Worm (Caenorhabditis elegans): ENCODE results near the gene hil-2.
"Not testable (repeated sequence)": the region's sequence is repeated elsewhere in the genome, so short reads cannot be mapped to it uniquely, and the experiment has no call there.

The hil-2 gene

ce11 chrIV:6301764-6302163, 7.7 kb downstream of the hil-2 start, which contains the start of gene srv-26:
Gene srv-26 (minus strand): TSS chrIV:6301864.
- TF ChIP-seq R02D3.7 (tag; optimal IDR thresholded peaks at IDR 0.05) (no peak), nhr-129 (tag; optimal IDR thresholded peaks at IDR 0.05) (no peak), mab-5 (tag; optimal IDR thresholded peaks at IDR 0.05) (no peak), nhr-25 (tag; optimal IDR thresholded peaks at IDR 0.05) (no peak), lin-13 (GFP tag; optimal IDR thresholded peaks at IDR 0.05) (no peak)

ce11 chrIV:6303642-6304041, 9.6 kb downstream of the hil-2 start, which contains the start of gene srv-25:
Gene srv-25 (minus strand): TSS chrIV:6303742.
- TF ChIP-seq unc-39 (tag; optimal IDR thresholded peaks at IDR 0.05) (no peak), peb-1 (tag; optimal IDR thresholded peaks at IDR 0.05) (no peak), lin-11 (tag; optimal IDR thresholded peaks at IDR 0.05) (no peak), nhr-23 (tag; optimal IDR thresholded peaks at IDR 0.05) (no peak), ceh-16 (tag; optimal IDR thresholded peaks at IDR 0.05) (no peak), elt-1 (tag; optimal IDR thresholded peaks at IDR 0.05) (no peak), R02D3.7 (tag; optimal IDR thresholded peaks at IDR 0.05) (no peak), elt-3 (tag; optimal IDR thresholded peaks at IDR 0.05) (no peak), ztf-1 (GFP tag; conservative IDR thresholded peaks at IDR 0.05) (no peak), mbf-1 (tag; optimal IDR thresholded peaks at IDR 0.05) (no peak), mdl-1 (tag; optimal IDR thresholded peaks at IDR 0.05) (no peak)

- TF ChIP-seq ztf-1 (GFP tag; conservative IDR thresholded peaks at IDR 0.05) (no peak), nhr-21 (tag; optimal IDR thresholded peaks at IDR 0.05) (no peak), egl-27 (tag; optimal IDR thresholded peaks at IDR 0.05) (no peak), nhr-77 (tag; optimal IDR thresholded peaks at IDR 0.05) (no peak), nhr-25 (tag; optimal IDR thresholded peaks at IDR 0.05) (no peak), R02D3.7 (tag; optimal IDR thresholded peaks at IDR 0.05) (no peak), ztf-11 (tag; optimal IDR thresholded peaks at IDR 0.05) (no peak), alr-1 (tag; optimal IDR thresholded peaks at IDR 0.05) (no peak), lin-39 (tag; optimal IDR thresholded peaks at IDR 0.05) (no peak), unc-39 (tag; optimal IDR thresholded peaks at IDR 0.05) (no peak), aly-2 (tag; optimal IDR thresholded peaks at IDR 0.05) (no peak)
Observed at ce11 chrIV:6307439-6307838, 13.4 kb downstream of the hil-2 start, which contains the start of gene csp-2. Gene csp-2 (plus strand): TSS chrIV:6307739.

ce11 chrIV:6317357-6317756, 23.3 kb downstream of the hil-2 start, which contains the start of gene Y73B6BL.12:
Gene Y73B6BL.12 (minus strand): TSS chrIV:6317457.
- TF ChIP-seq ama-1 (optimal IDR thresholded peaks at IDR 0.05); sma-3 (GFP tag; optimal IDR thresholded peaks at IDR 0.05); mbf-1 (tag; optimal IDR thresholded peaks at IDR 0.05): not testable (repeated sequence)

- TF ChIP-seq elt-3 (tag; optimal IDR thresholded peaks at IDR 0.05) = no peak
- peak; percentile 94 for TF ChIP-seq nhr-6 (tag; optimal IDR thresholded peaks at IDR 0.05)
- no peak for TF ChIP-seq mbf-1 (tag; optimal IDR thresholded peaks at IDR 0.05)
- TF ChIP-seq zag-1 (tag; optimal IDR thresholded peaks at IDR 0.05) = peak; percentile 34
- no peak for TF ChIP-seq elt-1 (tag; optimal IDR thresholded peaks at IDR 0.05)
- TF ChIP-seq nhr-21 (tag; optimal IDR thresholded peaks at IDR 0.05) = peak; percentile 86
- TF ChIP-seq C34F6.9 (tag; optimal IDR thresholded peaks at IDR 0.05) = peak; percentile 93
- peak; percentile 88 to 95 for TF ChIP-seq lsy-2 (tag; optimal IDR thresholded peaks at IDR 0.05)
- TF ChIP-seq sma-3 (GFP tag; optimal IDR thresholded peaks at IDR 0.05) = peak; percentile 94
- no peak for TF ChIP-seq ztf-11 (tag; optimal IDR thresholded peaks at IDR 0.05)
- peak in 1 of 2 experiments; percentile 25 for TF ChIP-seq mdl-1 (tag; optimal IDR thresholded peaks at IDR 0.05)
- TF ChIP-seq ceh-82 (tag; optimal IDR thresholded peaks at IDR 0.05) = peak; percentile 8
- TF ChIP-seq peb-1 (tag; optimal IDR thresholded peaks at IDR 0.05) = no peak
- no peak for TF ChIP-seq nhr-10 (tag; optimal IDR thresholded peaks at IDR 0.05)
- peak; percentile 98 for TF ChIP-seq sma-9 (GFP tag; optimal IDR thresholded peaks at IDR 0.05)
- no peak for TF ChIP-seq sma-9 (tag; optimal IDR thresholded peaks at IDR 0.05)
- TF ChIP-seq ceh-16 (tag; optimal IDR thresholded peaks at IDR 0.05) = peak; percentile 69
- peak; percentile 90 for TF ChIP-seq lin-13 (GFP tag; optimal IDR thresholded peaks at IDR 0.05)
- TF ChIP-seq ZK546.5 (tag; optimal IDR thresholded peaks at IDR 0.05) = peak; percentile 89
- peak; percentile 94 for TF ChIP-seq nhr-25 (tag; optimal IDR thresholded peaks at IDR 0.05)
- peak; percentile 95 for TF ChIP-seq crh-2 (tag; optimal IDR thresholded peaks at IDR 0.05)
- peak; percentile 89 for TF ChIP-seq F13H6.1 (tag; optimal IDR thresholded peaks at IDR 0.05)
- TF ChIP-seq nhr-11 (tag; optimal IDR thresholded peaks at IDR 0.05) = no peak
- no peak for TF ChIP-seq nhr-129 (tag; optimal IDR thresholded peaks at IDR 0.05)
- TF ChIP-seq unc-55 (GFP tag; optimal IDR thresholded peaks at IDR 0.05) = peak; percentile 98
- TF ChIP-seq ztf-4 (tag; optimal IDR thresholded peaks at IDR 0.05) = peak; percentile 88
- peak; percentile 66 for TF ChIP-seq mab-5 (tag; optimal IDR thresholded peaks at IDR 0.05)
- peak; percentile 23 for TF ChIP-seq Y55F3AM.14 (GFP tag; optimal IDR thresholded peaks at IDR 0.05)
- peak; percentile 81 for TF ChIP-seq snpc-4 (tag; optimal IDR thresholded peaks at IDR 0.05)
- TF ChIP-seq lin-39 (tag; optimal IDR thresholded peaks at IDR 0.05) = no peak
- peak; percentile 38 for TF ChIP-seq ama-1 (optimal IDR thresholded peaks at IDR 0.05)
- TF ChIP-seq unc-62 (GFP tag; optimal IDR thresholded peaks at IDR 0.05) = no peak
- no peak for TF ChIP-seq nhr-23 (tag; optimal IDR thresholded peaks at IDR 0.05)
- TF ChIP-seq dmd-4 (tag; optimal IDR thresholded peaks at IDR 0.05) = peak; percentile 32
- TF ChIP-seq aly-2 (tag; optimal IDR thresholded peaks at IDR 0.05) = no peak
- no peak for TF ChIP-seq skn-1 (tag; optimal IDR thresholded peaks at IDR 0.05)
- no peak for TF ChIP-seq nhr-12 (tag; optimal IDR thresholded peaks at IDR 0.05)
Observed at ce11 chrIV:6321667-6322066, 27.6 kb downstream of the hil-2 start, which contains the start of gene Y73B6BL.29. Gene Y73B6BL.29 (plus strand): TSS chrIV:6321929.

Data from whole organism, L2 larva.